Fruit fly (Drosophila melanogaster) whole organism, embryonic: Measurements from ENCODE around the gene CG4291.
A peak's percentile ranks its signal among the peaks of the same experiment; 100 is the strongest.

Experiments
- ATbp ChIP-seq: fragments of 200-800 bp; sonication (Bioruptor generic); optimal IDR thresholded peaks from 2 replicates; lab custom pipeline; 2017; ENCODE audit warnings: missing biosample characterization, mild to moderate bottlenecking, missing genetic modification characterization, missing genetic modification reagents
- Abd-B ChIP-seq: fragments of 200-800 bp; sonication (Bioruptor generic); optimal IDR thresholded peaks from 2 replicates; lab custom pipeline; 2018; ENCODE audit warnings: missing biosample characterization, mild to moderate bottlenecking, missing genetic modification characterization, moderate library complexity
- Atf6 ChIP-seq: fragments of 200-800 bp; sonication (Bioruptor generic); IDR thresholded peaks from 2 replicates; pipeline ENCODE4 v1.3.6; 2022; ENCODE audit warnings: missing biosample characterization, missing genetic modification characterization
- C15 ChIP-seq: fragments of 200-800 bp; sonication (Bioruptor generic); IDR thresholded peaks from 3 replicates; pipeline ENCODE4 v1.3.6; 2022; ENCODE audit warnings: missing biosample characterization, missing genetic modification characterization
- CG10959 ChIP-seq: fragments of 200-800 bp; sonication (Bioruptor generic); IDR thresholded peaks from 2 replicates; pipeline ENCODE4 v1.3.6; 2022; ENCODE audit warnings: missing biosample characterization, missing genetic modification characterization
- CG11398 ChIP-seq: fragments of 200-800 bp; sonication (Bioruptor generic); optimal IDR thresholded peaks from 2 replicates; lab custom pipeline; 2016; ENCODE audit warnings: missing biosample characterization, missing genetic modification characterization
- CG11504 ChIP-seq: fragments of 200-800 bp; sonication (Bioruptor generic); optimal IDR thresholded peaks from 3 replicates; lab custom pipeline; 2019; ENCODE audit warnings: missing biosample characterization, mild to moderate bottlenecking, missing genetic modification characterization, moderate library complexity
- CG11695 ChIP-seq: fragments of 200-800 bp; sonication (Bioruptor generic); IDR thresholded peaks from 3 replicates; pipeline ENCODE4 v1.3.6; 2022; ENCODE audit warnings: missing biosample characterization, missing genetic modification characterization
- CG12236 ChIP-seq: fragments of 200-800 bp; sonication (Bioruptor generic); optimal IDR thresholded peaks from 2 replicates; lab custom pipeline; 2016; ENCODE audit warnings: missing biosample characterization, missing genetic modification characterization
- CG12659 ChIP-seq: fragments of 200-800 bp; sonication (Bioruptor generic); optimal IDR thresholded peaks from 3 replicates; lab custom pipeline; 2017; ENCODE audit warnings: mild to moderate bottlenecking, missing biosample characterization, missing genetic modification reagents, missing genetic modification characterization
- CG13123 ChIP-seq: fragments of 200-800 bp; sonication (Bioruptor generic); optimal IDR thresholded peaks from 2 replicates; lab custom pipeline; 2016; ENCODE audit warnings: missing biosample characterization, missing genetic modification characterization
- CG13894 ChIP-seq: fragments of 200-800 bp; sonication (Bioruptor generic); optimal IDR thresholded peaks from 3 replicates; lab custom pipeline; 2018; ENCODE audit warnings: missing biosample characterization, mild to moderate bottlenecking, missing genetic modification characterization, moderate library complexity
- CG14050 ChIP-seq: fragments of 200-800 bp; sonication (Bioruptor generic); IDR thresholded peaks from 3 replicates; pipeline ENCODE4 v1.3.6; 2022; ENCODE audit warnings: missing biosample characterization, missing genetic modification characterization
- CG14441 ChIP-seq: fragments of 200-800 bp; sonication (Bioruptor generic); IDR thresholded peaks from 2 replicates; pipeline ENCODE4 v1.3.6; 2022; ENCODE audit warnings: missing biosample characterization, missing genetic modification characterization
- CG1529 ChIP-seq: fragments of 200-800 bp; sonication (Bioruptor generic); optimal IDR thresholded peaks from 3 replicates; lab custom pipeline; 2018; ENCODE audit warnings: missing biosample characterization, missing genetic modification characterization
- CG17612 ChIP-seq: fragments of 200-800 bp; sonication (Bioruptor generic); IDR thresholded peaks from 2 replicates; pipeline ENCODE4 v1.3.6; 2022; ENCODE audit warnings: missing biosample characterization, missing genetic modification characterization
- CG18476 ChIP-seq: fragments of 200-800 bp; sonication (Bioruptor generic); optimal IDR thresholded peaks from 2 replicates; lab custom pipeline; 2016; ENCODE audit warnings: missing biosample characterization, mild to moderate bottlenecking, missing genetic modification characterization
- CG2202 ChIP-seq: fragments of 200-800 bp; sonication (Bioruptor generic); optimal IDR thresholded peaks from 2 replicates; lab custom pipeline; 2018; ENCODE audit warnings: missing biosample characterization, mild to moderate bottlenecking, missing genetic modification characterization
- CG4617 ChIP-seq: fragments of 200-800 bp; sonication (Bioruptor generic); optimal IDR thresholded peaks from 3 replicates; lab custom pipeline; 2016; ENCODE audit warnings: missing biosample characterization, missing genetic modification characterization, borderline replicate concordance
- CG6765 ChIP-seq: fragments of 200-800 bp; sonication (Bioruptor generic); optimal IDR thresholded peaks from 3 replicates; lab custom pipeline; 2017; ENCODE audit warnings: missing biosample characterization, mild to moderate bottlenecking, missing genetic modification characterization
- CG7987 ChIP-seq: fragments of 200-800 bp; sonication (Bioruptor generic); optimal IDR thresholded peaks from 2 replicates; lab custom pipeline; 2018; ENCODE audit warnings: missing biosample characterization, mild to moderate bottlenecking, missing genetic modification characterization, moderate library complexity
- CG8089 ChIP-seq: fragments of 200-800 bp; sonication (Bioruptor generic); optimal IDR thresholded peaks from 3 replicates; lab custom pipeline; 2016; ENCODE audit warnings: missing biosample characterization, missing genetic modification characterization
- CHES-1-like ChIP-seq: fragments of 200-800 bp; sonication (Bioruptor generic); optimal IDR thresholded peaks from 2 replicates; lab custom pipeline; 2016; ENCODE audit warnings: missing biosample characterization, missing genetic modification characterization
- CoRest ChIP-seq: fragments of 200-800 bp; sonication (Bioruptor generic); optimal IDR thresholded peaks from 3 replicates; lab custom pipeline; 2018; ENCODE audit warnings: missing biosample characterization, mild to moderate bottlenecking, missing genetic modification characterization, moderate library complexity
- D19B ChIP-seq: fragments of 200-800 bp; sonication (Bioruptor generic); optimal IDR thresholded peaks from 2 replicates; lab custom pipeline; 2017; ENCODE audit warnings: missing biosample characterization, mild to moderate bottlenecking, missing genetic modification characterization
- Dip3 ChIP-seq: fragments of 200-800 bp; sonication (Bioruptor generic); optimal IDR thresholded peaks from 3 replicates; lab custom pipeline; 2016; ENCODE audit warnings: missing biosample characterization, missing genetic modification characterization
- Hmr ChIP-seq: fragments of 200-800 bp; sonication (Bioruptor generic); optimal IDR thresholded peaks from 3 replicates; lab custom pipeline; 2017; ENCODE audit warnings: mild to moderate bottlenecking, missing biosample characterization, missing genetic modification reagents, missing genetic modification characterization
- Hr3 ChIP-seq: fragments of 200-800 bp; sonication (Bioruptor generic); optimal IDR thresholded peaks from 3 replicates; lab custom pipeline; 2016; ENCODE audit warnings: missing biosample characterization, missing genetic modification characterization
- Jarid2 ChIP-seq: fragments of 200-800 bp; sonication (Bioruptor generic); optimal IDR thresholded peaks from 3 replicates; lab custom pipeline; 2017; ENCODE audit warnings: mild to moderate bottlenecking, missing biosample characterization, missing genetic modification reagents, missing genetic modification characterization
- Pdp1 ChIP-seq, 2 experiments: fragments of 200-800 bp; sonication (Bioruptor generic); optimal IDR thresholded peaks; 3 replicates each; lab custom pipeline; 2016; ENCODE audit warnings: missing biosample characterization in 2 of 2, missing genetic modification characterization in 2 of 2, mild to moderate bottlenecking in 1 of 2, moderate library complexity in 1 of 2
- Taf1 ChIP-seq: fragments of 200-800 bp; sonication (Bioruptor generic); IDR thresholded peaks from 2 replicates; pipeline ENCODE4 v1.3.6; 2022; ENCODE audit warnings: missing biosample characterization, missing genetic modification characterization
- btn ChIP-seq: fragments of 200-800 bp; sonication (Bioruptor generic); optimal IDR thresholded peaks from 2 replicates; lab custom pipeline; 2016; ENCODE audit warnings: missing biosample characterization, missing genetic modification characterization
- ci ChIP-seq: fragments of 200-800 bp; sonication (Bioruptor generic); IDR thresholded peaks from 3 replicates; pipeline ENCODE4 v1.3.6; 2022; ENCODE audit warnings: missing biosample characterization, missing genetic modification characterization
- cwo ChIP-seq: fragments of 200-800 bp; sonication (Bioruptor generic); optimal IDR thresholded peaks from 3 replicates; lab custom pipeline; 2017; ENCODE audit warnings: missing biosample characterization, missing genetic modification characterization, mild to moderate bottlenecking, moderate library complexity, missing genetic modification reagents
- dmrt99B ChIP-seq: fragments of 200-800 bp; sonication (Bioruptor generic); optimal IDR thresholded peaks from 2 replicates; lab custom pipeline; 2018; ENCODE audit warnings: missing biosample characterization, mild to moderate bottlenecking, missing genetic modification characterization, moderate library complexity
- fd3F ChIP-seq: fragments of 200-800 bp; sonication (Bioruptor generic); optimal IDR thresholded peaks from 2 replicates; lab custom pipeline; 2018; ENCODE audit warnings: missing biosample characterization, mild to moderate bottlenecking, missing genetic modification characterization, moderate library complexity
- gem ChIP-seq: fragments of 200-800 bp; sonication (Bioruptor generic); optimal IDR thresholded peaks from 2 replicates; lab custom pipeline; 2019; ENCODE audit warnings: missing biosample characterization, mild to moderate bottlenecking, missing genetic modification characterization, moderate library complexity
- hb ChIP-seq: fragments of 200-800 bp; sonication (Bioruptor generic); IDR thresholded peaks from 3 replicates; pipeline ENCODE4 v1.3.6; 2022; ENCODE audit warnings: missing biosample characterization, missing genetic modification characterization; ENCODE audit not compliant: partially characterized antibody
- kay ChIP-seq: fragments of 200-800 bp; sonication (Bioruptor generic); optimal IDR thresholded peaks from 2 replicates; lab custom pipeline; 2016; ENCODE audit warnings: missing biosample characterization, missing genetic modification characterization
- lola ChIP-seq, 3 experiments: fragments of >200 bp in 2 of 3; fragments of 200-800 bp in 1 of 3; sonication (Bioruptor generic) in 1 of 3; optimal IDR thresholded peaks; 2 replicates each; lab custom pipeline; 2017 to 2019; ENCODE audit warnings: missing biosample characterization in 3 of 3, missing genetic modification characterization in 3 of 3, mild to moderate bottlenecking in 1 of 3, moderate library complexity in 1 of 3
- pfk ChIP-seq: fragments of 200-800 bp; sonication (Bioruptor generic); optimal IDR thresholded peaks from 2 replicates; lab custom pipeline; 2018; ENCODE audit warnings: missing biosample characterization, mild to moderate bottlenecking, missing genetic modification characterization, moderate library complexity
- pho ChIP-seq: fragments of 200-800 bp; sonication (Bioruptor generic); optimal IDR thresholded peaks from 2 replicates; lab custom pipeline; 2016; ENCODE audit warnings: missing biosample characterization, missing genetic modification characterization
- pita ChIP-seq: fragments of 200-800 bp; sonication (Bioruptor generic); optimal IDR thresholded peaks from 2 replicates; lab custom pipeline; 2017; ENCODE audit warnings: missing biosample characterization, mild to moderate bottlenecking, missing genetic modification characterization
- prd ChIP-seq, 3 experiments: fragments of >200 bp in 2 of 3; fragments of 200-800 bp in 1 of 3; sonication (Bioruptor generic) in 1 of 3; optimal IDR thresholded peaks in 2 of 3; IDR thresholded peaks in 1 of 3; 2 replicates in 2 of 3; 3 replicates in 1 of 3; pipeline versions ENCODE4 v1.3.6 to Lab custom; 2017 to 2022; ENCODE audit warnings: missing biosample characterization in 1 of 3, missing genetic modification characterization in 1 of 3
- salm ChIP-seq: fragments of 200-800 bp; sonication (Bioruptor generic); optimal IDR thresholded peaks from 2 replicates; lab custom pipeline; 2018; ENCODE audit warnings: missing biosample characterization, mild to moderate bottlenecking, missing genetic modification characterization
- sd ChIP-seq: fragments of 200-800 bp; sonication (Bioruptor generic); optimal IDR thresholded peaks from 3 replicates; lab custom pipeline; 2018; ENCODE audit warnings: missing biosample characterization, mild to moderate bottlenecking, missing genetic modification characterization, moderate library complexity
- sima ChIP-seq: fragments of 200-800 bp; sonication (Bioruptor generic); optimal IDR thresholded peaks from 2 replicates; lab custom pipeline; 2016; ENCODE audit warnings: missing biosample characterization, missing genetic modification characterization
- sug ChIP-seq: fragments of 200-800 bp; optimal IDR thresholded peaks from 2 replicates; lab custom pipeline; 2019; ENCODE audit warnings: missing biosample characterization, mild to moderate bottlenecking, missing genetic modification characterization, moderate library complexity
- trem ChIP-seq: fragments of 200-800 bp; optimal IDR thresholded peaks from 3 replicates; lab custom pipeline; 2019; ENCODE audit warnings: missing biosample characterization, mild to moderate bottlenecking, missing genetic modification characterization, moderate library complexity

The CG4291 gene

dm6 chr2L:869497-870040 is 17.0 kb upstream of the CG4291 start, which contains the start of gene dbe:
dbe (minus strand) TSS chr2L:869857.
- no peak for TF ChIP-seq CG10959
- no peak for TF ChIP-seq kay (GFP tag; lab: Kevin White, UChicago)
- no peak for TF ChIP-seq hb
- no peak for TF ChIP-seq CG12236
- TF ChIP-seq lola (GFP tag; optimal IDR thresholded peaks at IDR 0.05; lab: Kevin White, UChicago), result peak in 1 of 3 experiments; percentile 3
- no peak for TF ChIP-seq sd
- no peak for TF ChIP-seq Jarid2 (GFP tag; lab: Kevin White, UChicago)
- TF ChIP-seq CG2202, result no peak
- peak; percentile 20 for TF ChIP-seq CG13894 (tag; lab: Kevin White, UChicago)
- no peak for TF ChIP-seq CG11398 (GFP tag; lab: Kevin White, UChicago)
- TF ChIP-seq Abd-B (GFP tag; lab: Kevin White, UChicago), result no peak
- TF ChIP-seq CG7987 (GFP tag; lab: Kevin White, UChicago), result no peak
- TF ChIP-seq Hmr (GFP tag; lab: Kevin White, UChicago), result peak; percentile 10
- no peak for TF ChIP-seq cwo (GFP tag; lab: Kevin White, UChicago)
- TF ChIP-seq CG18476 (GFP tag; lab: Kevin White, UChicago), result no peak
- no peak for TF ChIP-seq sima (GFP tag; lab: Kevin White, UChicago)
- no peak for TF ChIP-seq D19B
- TF ChIP-seq ATbp (GFP tag; lab: Kevin White, UChicago), result no peak
- TF ChIP-seq salm (tag; lab: Kevin White, UChicago), result no peak
- TF ChIP-seq CHES-1-like (GFP tag; lab: Kevin White, UChicago), result no peak
- TF ChIP-seq Hr3, result peak; percentile 8
- TF ChIP-seq C15, result no peak
- TF ChIP-seq CG6765 (GFP tag; lab: Kevin White, UChicago), result no peak
- TF ChIP-seq CG4617 (GFP tag; lab: Kevin White, UChicago), result peak; percentile 59
- no peak for TF ChIP-seq CG1529
- TF ChIP-seq dmrt99B (tag; lab: Kevin White, UChicago), result peak; percentile 20
- TF ChIP-seq Atf6 (GFP tag; lab: Robert Waterston, UW), result no peak
- no peak for TF ChIP-seq CG17612 (GFP tag; lab: Robert Waterston, UW)
- TF ChIP-seq CoRest, result peak; percentile 0
- peak; percentile 8 for TF ChIP-seq trem (tag; lab: Kevin White, UChicago)
- TF ChIP-seq Taf1 (GFP tag; lab: Robert Waterston, UW), result no peak
- TF ChIP-seq pho (GFP tag; lab: Kevin White, UChicago), result no peak
- no peak for TF ChIP-seq CG11695 (GFP tag; lab: Robert Waterston, UW)
- TF ChIP-seq ci (GFP tag; lab: Robert Waterston, UW), result 0 out of 3 replicates have a peak, but pooled peaks have one; percentile 43
- no peak for TF ChIP-seq pfk (GFP tag; lab: Kevin White, UChicago)
- peak; percentile 22 for TF ChIP-seq CG12659
- peak; percentile 46 for TF ChIP-seq sug (tag; lab: Kevin White, UChicago)
- no peak for TF ChIP-seq CG14050
- TF ChIP-seq gem (tag; lab: Kevin White, UChicago), result peak; percentile 44
- no peak for TF ChIP-seq prd (optimal IDR thresholded peaks at IDR 0.05; lab: Kevin White, UChicago)
- 0 out of 3 replicates have a peak, but pooled peaks have one; percentile 23 for TF ChIP-seq prd (GFP tag; IDR thresholded peaks at IDR 0.05; lab: Robert Waterston, UW)
- TF ChIP-seq Dip3, result no peak
- TF ChIP-seq Pdp1 (GFP tag; optimal IDR thresholded peaks at IDR 0.05; lab: Kevin White, UChicago), result no peak
- TF ChIP-seq CG13123, result no peak
- no peak for TF ChIP-seq pita (GFP tag; lab: Kevin White, UChicago)
- peak; percentile 24 for TF ChIP-seq CG11504
- TF ChIP-seq CG14441 (GFP tag; lab: Robert Waterston, UW), result no peak
- no peak for TF ChIP-seq fd3F (GFP tag; lab: Kevin White, UChicago)
- TF ChIP-seq CG8089, result no peak
- TF ChIP-seq btn, result no peak
